Fruit fly (Drosophila melanogaster): ENCODE measurements around the gene CG13116.

The CG13116 gene

DNA sequence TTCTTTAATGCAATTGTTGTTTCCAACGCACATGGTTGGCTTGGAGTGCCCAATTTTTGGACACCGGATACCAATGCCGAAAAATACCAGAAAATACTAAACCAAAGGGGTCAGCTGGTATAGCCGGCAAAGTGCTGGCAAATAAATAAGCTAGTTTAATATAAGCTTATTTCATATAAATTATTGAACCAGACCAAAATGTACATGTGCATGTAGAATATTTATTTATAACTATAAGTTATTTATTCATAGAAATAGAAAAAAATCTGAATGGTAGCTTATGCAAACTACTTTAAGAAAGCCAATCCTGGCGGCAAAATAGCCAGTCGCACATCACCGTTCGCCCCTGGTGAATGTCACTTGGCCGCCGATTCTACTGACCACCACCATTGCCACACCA, 29.3 kb upstream of the CG13116 start, which contains the start of gene pelo (continued):
- TF ChIP-seq Dp (GFP tag; optimal IDR thresholded peaks at IDR 0.05) (peak; percentile 12), HLH4C (GFP tag; IDR thresholded peaks at IDR 0.05; ENCODE audit: partially characterized antibody) (no peak), CkIIα-i1 (GFP tag; IDR thresholded peaks at IDR 0.05) (no peak), E2f1 (GFP tag; IDR thresholded peaks at IDR 0.05) (no peak), prd (optimal IDR thresholded peaks at IDR 0.05) (no peak), prd (GFP tag; IDR thresholded peaks at IDR 0.05) (peak; percentile 84), CG13296 (GFP tag; optimal IDR thresholded peaks at IDR 0.05) (peak; percentile 65), vvl (GFP tag; IDR thresholded peaks at IDR 0.05) (peak; percentile 81), Ptx1 (GFP tag; IDR thresholded peaks at IDR 0.05) (peak; percentile 77), z (GFP tag; IDR thresholded peaks at IDR 0.05) (no peak), CG10321 (GFP tag; IDR thresholded peaks at IDR 0.05) (no peak), Dek (tag; optimal IDR thresholded peaks at IDR 0.05) (peak; percentile 72), CG15514 (GFP tag; optimal IDR thresholded peaks at IDR 0.05) (peak; percentile 81), Mes4 (GFP tag; optimal IDR thresholded peaks at IDR 0.05) (no peak), ken (GFP tag; IDR thresholded peaks at IDR 0.05) (peak; percentile 68; the same call in 1 of the 3 replicates), Adf1 (GFP tag; IDR thresholded peaks at IDR 0.05) (peak; percentile 33; the same call in 1 of the 2 replicates), CG6272 (GFP tag; IDR thresholded peaks at IDR 0.05) (peak; percentile 66), rib (GFP tag; IDR thresholded peaks at IDR 0.05) (no peak), exex (tag; optimal IDR thresholded peaks at IDR 0.05) (peak; percentile 20), CG6683 (GFP tag; optimal IDR thresholded peaks at IDR 0.05) (peak; percentile 52), tgo (GFP tag; IDR thresholded peaks at IDR 0.05) (peak; percentile 74), Hey (tag; optimal IDR thresholded peaks at IDR 0.05) (no peak), D19B (GFP tag; optimal IDR thresholded peaks at IDR 0.05) (peak; percentile 40), chif (GFP tag; optimal IDR thresholded peaks at IDR 0.05) (no peak), MESR4 (GFP tag; optimal IDR thresholded peaks at IDR 0.05) (no peak), tio (GFP tag; optimal IDR thresholded peaks at IDR 0.05) (peak; percentile 5), Awh (GFP tag; IDR thresholded peaks at IDR 0.05) (no peak), MTF-1 (GFP tag; optimal IDR thresholded peaks at IDR 0.05; ENCODE audit: borderline replicate concordance) (no peak), CG7357 (GFP tag; IDR thresholded peaks at IDR 0.05) (no peak), CG13424 (tag; optimal IDR thresholded peaks at IDR 0.05) (peak; percentile 71), Doc3 (GFP tag; IDR thresholded peaks at IDR 0.05; ENCODE audit: partially characterized antibody) (no peak), CG32772 (GFP tag; IDR thresholded peaks at IDR 0.05) (peak; percentile 49; the same call in 1 of the 2 replicates), gro (GFP tag; optimal IDR thresholded peaks at IDR 0.05) (no peak), CG10979 (tag; optimal IDR thresholded peaks at IDR 0.05) (peak; percentile 57), Ets65A (GFP tag) (peak; percentile 89), Dref (GFP tag; IDR thresholded peaks at IDR 0.05) (no peak), insv (GFP tag; optimal IDR thresholded peaks at IDR 0.05) (peak in 1 of 2 experiments; percentile 30), CG32767 (GFP tag; IDR thresholded peaks at IDR 0.05) (peak; percentile 63), ttk (GFP tag; IDR thresholded peaks at IDR 0.05) (peak; percentile 54; the same call in 1 of the 2 replicates), yki (optimal IDR thresholded peaks at IDR 0.05) (no peak), CG43689 (GFP tag; IDR thresholded peaks at IDR 0.05) (no peak), BEAF-32 (GFP tag; optimal IDR thresholded peaks at IDR 0.05) (peak; percentile 39), pan (optimal IDR thresholded peaks at IDR 0.05) (no peak), pan (GFP tag; optimal IDR thresholded peaks at IDR 0.05 in 1 of 2, IDR thresholded peaks at IDR 0.05 in 1 of 2) (peak in 1 of 2 experiments; percentile 69), CG11696 (GFP tag; IDR thresholded peaks at IDR 0.05) (no peak), CG10267 (tag; optimal IDR thresholded peaks at IDR 0.05) (peak; percentile 74), hb (GFP tag; IDR thresholded peaks at IDR 0.05; ENCODE audit: partially characterized antibody) (no peak), CG13287 (GFP tag; IDR thresholded peaks at IDR 0.05; ENCODE audit: partially characterized antibody) (no peak; the same call in 1 of the 2 replicates), CG5953 (GFP tag; IDR thresholded peaks at IDR 0.05) (0 out of 2 replicates have a peak, but pooled peaks have one; percentile 15), CG10565 (GFP tag; optimal IDR thresholded peaks at IDR 0.05) (no peak), cato (GFP tag; optimal IDR thresholded peaks at IDR 0.05; ENCODE audit: borderline replicate concordance) (no peak), CG12391 (tag; optimal IDR thresholded peaks at IDR 0.05) (peak; percentile 83)
